Worm (Caenorhabditis elegans) whole organism, young adult: ENCODE measurements around the gene ZK795.3.

ENCODE experiments used
- B0019.2 ChIP-seq: fragments of 200-800 bp; sonication (Bioruptor generic); conservative IDR thresholded peaks from 2 replicates; pipeline ENCODE4 v1.3.6; 2022; ENCODE audit warnings: missing genetic modification reagents, missing genetic modification characterization, missing compliant biosample characterization
- B0035.1 ChIP-seq: sonication (generic microtip); optimal IDR thresholded peaks from 2 replicates; lab custom pipeline; 2016; ENCODE audit warnings: missing genetic modification characterization, mild to moderate bottlenecking, missing compliant biosample characterization, missing genotype, missing genetic modification reagents
- B0336.3 ChIP-seq: fragments of 200-800 bp; sonication (Bioruptor generic); IDR thresholded peaks from 2 replicates; pipeline ENCODE4 v1.3.6; 2022; ENCODE audit warnings: missing genetic modification characterization, missing compliant biosample characterization
- C17E4.6 ChIP-seq: fragments of 200-800 bp; sonication (Bioruptor generic); IDR thresholded peaks from 2 replicates; pipeline ENCODE4 v1.3.6; 2022; ENCODE audit warnings: missing genetic modification reagents, missing genetic modification characterization, missing compliant biosample characterization
- D2030.7 ChIP-seq: fragments of 200-800 bp; sonication (Bioruptor generic); IDR thresholded peaks from 2 replicates; pipeline ENCODE4 v1.3.6; 2022; ENCODE audit warnings: missing genetic modification reagents, missing genetic modification characterization, missing compliant biosample characterization
- F23B12.7 ChIP-seq: sonication (generic microtip); optimal IDR thresholded peaks from 2 replicates; lab custom pipeline; 2017; ENCODE audit warnings: missing genetic modification characterization, mild to moderate bottlenecking, missing compliant biosample characterization, antibody characterized with exemption, moderate library complexity; ENCODE audit not compliant: insufficient read depth
- F33H1.4 ChIP-seq: fragments of 200-800 bp; sonication (Bioruptor generic); IDR thresholded peaks from 2 replicates; pipeline ENCODE4 v1.3.6; 2022; ENCODE audit warnings: missing genetic modification reagents, missing genetic modification characterization, missing compliant biosample characterization
- F52B5.7 ChIP-seq: sonication (generic microtip); optimal IDR thresholded peaks from 2 replicates; lab custom pipeline; 2016; ENCODE audit warnings: mild to moderate bottlenecking, missing genetic modification characterization, missing compliant biosample characterization
- Y56A3A.18 ChIP-seq: fragments of 200-800 bp; sonication (Bioruptor generic); IDR thresholded peaks from 2 replicates; pipeline ENCODE4 v1.3.6; 2022; ENCODE audit warnings: missing genetic modification reagents, missing genetic modification characterization, missing compliant biosample characterization
- Y95B8A.8 ChIP-seq: fragments of 200-800 bp; sonication (Bioruptor generic); IDR thresholded peaks from 2 replicates; pipeline ENCODE4 v1.3.6; 2022; ENCODE audit warnings: missing genetic modification reagents, missing genetic modification characterization, missing compliant biosample characterization
- aptf-3 ChIP-seq: fragments of 200-800 bp; sonication (Bioruptor generic); IDR thresholded peaks from 2 replicates; pipeline ENCODE4 v1.3.6; 2022; ENCODE audit warnings: missing genetic modification characterization, missing compliant biosample characterization
- atf-7 ChIP-seq: sonication (generic microtip); optimal IDR thresholded peaks from 2 replicates; lab custom pipeline; 2017; ENCODE audit warnings: mild to moderate bottlenecking, missing genetic modification characterization, missing compliant biosample characterization
- attf-5 ChIP-seq: fragments of 200-800 bp; sonication (Bioruptor generic); optimal IDR thresholded peaks from 2 replicates; lab custom pipeline; 2018; ENCODE audit warnings: mild to moderate bottlenecking, missing genetic modification characterization, missing compliant biosample characterization
- bed-1 ChIP-seq: fragments of 200-800 bp; sonication (Bioruptor generic); IDR thresholded peaks from 2 replicates; pipeline ENCODE4 v1.3.6; 2022; ENCODE audit warnings: missing genetic modification reagents, missing genetic modification characterization, missing compliant biosample characterization
- ccch-3 ChIP-seq: fragments of 200-800 bp; sonication (Bioruptor generic); optimal IDR thresholded peaks from 2 replicates; lab custom pipeline; 2018; ENCODE audit warnings: mild to moderate bottlenecking, missing genetic modification characterization, missing compliant biosample characterization
- cebp-1 ChIP-seq, 2 experiments: fragments of 200-800 bp in 1 of 2; sonication (Bioruptor generic) in 1 of 2; sonication (generic microtip) in 1 of 2; IDR thresholded peaks in 1 of 2; optimal IDR thresholded peaks in 1 of 2; 2 replicates each; pipeline versions ENCODE4 v1.3.6 to Lab custom; 2017 to 2022; ENCODE audit warnings: missing compliant biosample characterization in 2 of 2, missing genetic modification characterization in 2 of 2, mild to moderate bottlenecking in 1 of 2, missing genetic modification reagents in 1 of 2, moderate library complexity in 1 of 2
- ceh-40 ChIP-seq: fragments of 200-800 bp; sonication (Bioruptor generic); IDR thresholded peaks from 2 replicates; pipeline ENCODE4 v1.3.6; 2022; ENCODE audit warnings: missing genetic modification characterization, missing compliant biosample characterization
- ceh-58 ChIP-seq: fragments of 200-800 bp; sonication (Bioruptor generic); IDR thresholded peaks from 2 replicates; pipeline ENCODE4 v1.3.6; 2022; ENCODE audit warnings: missing genetic modification characterization, missing compliant biosample characterization
- ceh-91 ChIP-seq: fragments of 200-800 bp; sonication (Bioruptor generic); IDR thresholded peaks from 2 replicates; pipeline ENCODE4 v1.3.6; 2022; ENCODE audit warnings: missing genetic modification reagents, missing genetic modification characterization, missing compliant biosample characterization
- chd-7 ChIP-seq: sonication (generic microtip); optimal IDR thresholded peaks from 2 replicates; lab custom pipeline; 2016; ENCODE audit warnings: mild to moderate bottlenecking, missing genetic modification characterization, moderate library complexity, missing compliant biosample characterization
- die-1 ChIP-seq: sonication (generic microtip); optimal IDR thresholded peaks from 2 replicates; lab custom pipeline; 2016; ENCODE audit warnings: missing genotype, mild to moderate bottlenecking, missing genetic modification characterization, missing compliant biosample characterization
- egl-18 ChIP-seq: fragments of 200-800 bp; sonication (Bioruptor generic); IDR thresholded peaks from 2 replicates; pipeline ENCODE4 v1.3.6; 2022; ENCODE audit warnings: missing genetic modification reagents, missing genetic modification characterization, missing compliant biosample characterization
- fkh-3 ChIP-seq: sonication (generic microtip); optimal IDR thresholded peaks from 2 replicates; lab custom pipeline; 2016; ENCODE audit warnings: mild to moderate bottlenecking, missing genetic modification characterization, missing compliant biosample characterization
- gei-17 ChIP-seq: fragments of 200-800 bp; sonication (Bioruptor generic); optimal IDR thresholded peaks from 2 replicates; lab custom pipeline; 2018; ENCODE audit warnings: mild to moderate bottlenecking, missing genetic modification characterization, missing compliant biosample characterization
- him-1 ChIP-seq: sonication (generic microtip); optimal IDR thresholded peaks from 2 replicates; lab custom pipeline; 2016; ENCODE audit warnings: missing genotype, missing genetic modification reagents, missing genetic modification characterization, missing compliant biosample characterization
- hlh-12 ChIP-seq: sonication (generic microtip); optimal IDR thresholded peaks from 2 replicates; lab custom pipeline; 2016; ENCODE audit warnings: missing genetic modification characterization, missing compliant biosample characterization
- hmg-20 ChIP-seq: fragments of 200-800 bp; sonication (Bioruptor generic); IDR thresholded peaks from 2 replicates; pipeline ENCODE4 v1.3.6; 2022; ENCODE audit warnings: missing genetic modification reagents, missing genetic modification characterization, missing compliant biosample characterization
- let-526 ChIP-seq: fragments of 200-800 bp; sonication (Bioruptor generic); IDR thresholded peaks from 2 replicates; pipeline ENCODE4 v1.3.6; 2022; ENCODE audit warnings: missing genetic modification reagents, missing genetic modification characterization, missing compliant biosample characterization
- madf-3 ChIP-seq: fragments of 200-800 bp; sonication (Bioruptor generic); IDR thresholded peaks from 2 replicates; pipeline ENCODE4 v1.3.6; 2022; ENCODE audit warnings: missing genetic modification reagents, missing genetic modification characterization, missing compliant biosample characterization
- nfya-1 ChIP-seq: sonication (generic microtip); optimal IDR thresholded peaks from 2 replicates; lab custom pipeline; 2017; ENCODE audit warnings: antibody characterized with exemption, missing compliant biosample characterization, missing genetic modification characterization, borderline replicate concordance; ENCODE audit not compliant: insufficient read depth
- nhr-27 ChIP-seq: fragments of 200-800 bp; sonication (Bioruptor generic); optimal IDR thresholded peaks from 2 replicates; lab custom pipeline; 2018; ENCODE audit warnings: mild to moderate bottlenecking, missing genetic modification characterization, moderate library complexity, missing compliant biosample characterization
- nhr-80 ChIP-seq: sonication (generic microtip); optimal IDR thresholded peaks from 2 replicates; lab custom pipeline; 2016; ENCODE audit warnings: missing genetic modification characterization, missing compliant biosample characterization
- snpc-1.1 ChIP-seq: sonication (generic microtip); optimal IDR thresholded peaks from 2 replicates; lab custom pipeline; 2017; ENCODE audit warnings: missing genetic modification characterization, mild to moderate bottlenecking, missing compliant biosample characterization, antibody characterized with exemption, moderate library complexity, missing genotype, missing genetic modification reagents; ENCODE audit not compliant: insufficient read depth
- snpc-1.3 ChIP-seq: sonication (generic microtip); optimal IDR thresholded peaks from 2 replicates; lab custom pipeline; 2017; ENCODE audit warnings: missing genetic modification characterization, mild to moderate bottlenecking, missing compliant biosample characterization, antibody characterized with exemption, moderate library complexity, missing genotype, missing genetic modification reagents; ENCODE audit not compliant: insufficient read depth
- zfh-2 ChIP-seq: fragments of 200-800 bp; sonication (Bioruptor generic); conservative IDR thresholded peaks from 2 replicates; pipeline ENCODE4 v1.3.6; 2022; ENCODE audit warnings: missing genetic modification reagents, missing genetic modification characterization, missing compliant biosample characterization
- ztf-18 ChIP-seq: sonication (generic microtip); optimal IDR thresholded peaks from 2 replicates; lab custom pipeline; 2016; ENCODE audit warnings: missing genotype, mild to moderate bottlenecking, missing genetic modification characterization, missing compliant biosample characterization
- ztf-26 ChIP-seq: sonication (generic microtip); optimal IDR thresholded peaks from 2 replicates; lab custom pipeline; 2017; ENCODE audit warnings: missing genetic modification characterization, missing compliant biosample characterization
- ztf-3 ChIP-seq: fragments of 200-800 bp; sonication (Bioruptor generic); optimal IDR thresholded peaks from 2 replicates; lab custom pipeline; 2018; ENCODE audit warnings: mild to moderate bottlenecking, missing genetic modification characterization, missing compliant biosample characterization
- ztf-6 ChIP-seq: fragments of 200-800 bp; sonication (Bioruptor generic); IDR thresholded peaks from 2 replicates; pipeline ENCODE4 v1.3.6; 2022; ENCODE audit warnings: missing genetic modification reagents, missing genetic modification characterization, missing compliant biosample characterization

The ZK795.3 gene

DNA sequence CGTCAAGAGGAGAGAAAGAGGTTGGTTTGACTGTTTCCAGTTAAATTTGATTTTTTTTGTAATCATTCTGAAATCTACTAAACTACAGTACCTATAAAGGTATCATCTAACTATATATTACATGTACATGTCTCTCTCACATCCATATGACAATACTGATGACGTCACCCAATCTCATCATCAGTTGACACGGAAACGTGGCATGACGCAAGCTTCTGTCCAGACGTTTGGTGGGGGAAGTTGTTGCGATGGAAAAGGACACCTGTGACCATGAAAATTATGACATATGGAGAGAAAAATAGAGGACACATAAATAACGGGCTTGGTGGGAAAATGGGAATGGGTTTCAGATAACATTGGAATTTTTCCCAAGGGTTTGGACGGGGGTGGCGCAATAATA is 10.2 kb upstream of the ZK795.3 start:
- no peak for TF ChIP-seq atf-7
- no peak for TF ChIP-seq ztf-3 (GFP tag; lab: Kevin White, UChicago)
- TF ChIP-seq B0336.3 (GFP tag; lab: Robert Waterston, UW) = no peak
- TF ChIP-seq F33H1.4 (GFP tag; lab: Robert Waterston, UW) = no peak
- no peak for TF ChIP-seq C17E4.6 (GFP tag; lab: Robert Waterston, UW)
- no peak for TF ChIP-seq bed-1 (GFP tag; lab: Robert Waterston, UW)
- TF ChIP-seq hlh-12 (tag; lab: Kevin White, UChicago) = no peak
- TF ChIP-seq ztf-18 (tag; lab: Kevin White, UChicago) = no peak
- no peak for TF ChIP-seq snpc-1.1 (tag; lab: Kevin White, UChicago)
- TF ChIP-seq B0035.1 (tag; lab: Kevin White, UChicago) = no peak
- no peak for TF ChIP-seq ztf-6 (GFP tag; lab: Robert Waterston, UW)
- no peak for TF ChIP-seq nfya-1 (tag; lab: Kevin White, UChicago)
- no peak for TF ChIP-seq hmg-20 (GFP tag; lab: Robert Waterston, UW)
- no peak for TF ChIP-seq F52B5.7 (tag; lab: Kevin White, UChicago)
- TF ChIP-seq ztf-26 (tag; lab: Kevin White, UChicago) = no peak
- no peak for TF ChIP-seq gei-17
- TF ChIP-seq chd-7 (tag; lab: Kevin White, UChicago) = no peak
- no peak for TF ChIP-seq cebp-1 (GFP tag; IDR thresholded peaks at IDR 0.05; lab: Robert Waterston, UW)
- TF ChIP-seq cebp-1 (tag; optimal IDR thresholded peaks at IDR 0.05; lab: Kevin White, UChicago) = no peak

DNA sequence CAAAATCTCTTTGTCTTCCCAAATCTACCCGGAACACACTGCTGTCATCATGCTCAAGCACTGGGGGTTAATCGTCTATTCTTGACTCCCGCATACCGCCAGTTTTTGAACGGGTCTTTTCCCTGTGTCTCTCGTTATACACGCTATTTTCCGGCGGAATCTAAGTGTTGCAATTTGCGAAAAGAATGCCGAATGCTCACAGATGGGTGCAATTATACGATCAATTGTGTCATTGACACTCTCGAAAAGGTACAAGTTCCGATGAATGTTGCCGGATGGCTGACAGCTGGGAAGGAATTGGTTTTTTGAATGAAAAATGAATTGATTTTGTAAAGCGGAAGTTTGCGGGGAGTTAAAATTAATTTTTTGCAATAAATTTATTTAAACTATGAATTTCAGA is 7.2 kb upstream of the ZK795.3 start:
- TF ChIP-seq F23B12.7 = no peak
- no peak for TF ChIP-seq egl-18 (GFP tag; lab: Robert Waterston, UW)
- no peak for TF ChIP-seq zfh-2 (GFP tag; lab: Robert Waterston, UW)
- TF ChIP-seq D2030.7 (GFP tag; lab: Robert Waterston, UW) = no peak
- TF ChIP-seq ceh-58 = no peak
- no peak for TF ChIP-seq ceh-91 (GFP tag; lab: Robert Waterston, UW)
- TF ChIP-seq Y95B8A.8 (GFP tag; lab: Robert Waterston, UW) = no peak
- no peak for TF ChIP-seq let-526 (GFP tag; lab: Robert Waterston, UW)
- no peak for TF ChIP-seq ccch-3 (GFP tag; lab: Kevin White, UChicago)
- TF ChIP-seq nhr-80 (tag; lab: Kevin White, UChicago) = no peak
- TF ChIP-seq B0019.2 = no peak
- TF ChIP-seq snpc-1.3 = no peak
- TF ChIP-seq ceh-40 = no peak
- TF ChIP-seq ztf-3 (GFP tag; lab: Kevin White, UChicago) = no peak
- TF ChIP-seq fkh-3 (tag; lab: Kevin White, UChicago) = no peak
- no peak for TF ChIP-seq nhr-27 (tag; lab: Kevin White, UChicago)
- no peak for TF ChIP-seq aptf-3

DNA sequence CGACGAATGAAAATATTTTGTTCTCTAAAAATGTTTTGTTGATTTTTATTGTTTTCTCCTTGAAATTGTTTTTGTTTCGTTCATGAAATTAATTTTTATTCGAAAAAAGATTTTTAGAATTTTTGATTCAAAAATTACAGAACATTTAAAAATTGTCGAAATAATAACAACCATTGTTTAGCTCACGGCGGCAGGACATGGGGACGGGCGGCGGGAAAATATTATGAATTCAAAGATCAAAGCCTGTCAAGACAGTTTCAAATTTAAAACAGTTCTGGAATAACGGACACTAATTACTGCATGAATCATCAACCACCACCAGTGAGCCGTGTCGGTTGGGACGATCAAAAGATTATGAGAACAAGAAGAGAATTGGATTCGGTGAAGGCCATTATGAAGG is 1.4 kb downstream of the ZK795.3 start, which contains the start of gene snb-7:
Gene snb-7, plus strand, starts transcription at position 301 of the 400 bp plus-strand sequence.
- 0 out of 2 replicates have a peak, but pooled peaks have one; percentile 26 for TF ChIP-seq Y56A3A.18 (GFP tag; lab: Robert Waterston, UW)
- no peak for TF ChIP-seq die-1 (tag; lab: Kevin White, UChicago)
- no peak for TF ChIP-seq attf-5
- no peak for TF ChIP-seq him-1
- TF ChIP-seq madf-3 = 0 out of 2 replicates have a peak, but pooled peaks have one; percentile 61
